Worm (Caenorhabditis elegans) whole organism, L2 larva: ENCODE measurements around the gene F42A10.9.
"Not testable (repeated sequence)": the region's sequence is repeated elsewhere in the genome, so short reads cannot be mapped to it uniquely, and the experiment has no call there.

ENCODE experiments used
- C34F6.9 ChIP-seq: fragments of 150-350 bp; optimal IDR thresholded peaks from 2 replicates; lab custom pipeline; 2014; ENCODE audit warnings: missing biosample characterization, missing genetic modification characterization
- F13H6.1 ChIP-seq: sonication (generic microtip); optimal IDR thresholded peaks from 2 replicates; lab custom pipeline; 2016; ENCODE audit warnings: missing genetic modification characterization, missing compliant biosample characterization
- R02D3.7 ChIP-seq: fragments of 150-350 bp; optimal IDR thresholded peaks from 2 replicates; lab custom pipeline; 2014; ENCODE audit warnings: missing biosample characterization, missing genetic modification characterization
- Y55F3AM.14 ChIP-seq: fragments of 200-800 bp; sonication (Bioruptor generic); optimal IDR thresholded peaks from 2 replicates; lab custom pipeline; 2018; ENCODE audit warnings: mild to moderate bottlenecking, missing genetic modification characterization, missing compliant biosample characterization
- ZK546.5 ChIP-seq: sonication (generic microtip); optimal IDR thresholded peaks from 2 replicates; lab custom pipeline; 2017; ENCODE audit warnings: missing biosample characterization, missing genetic modification characterization
- alr-1 ChIP-seq: fragments of 150-350 bp; optimal IDR thresholded peaks from 2 replicates; lab custom pipeline; 2014; ENCODE audit warnings: missing biosample characterization, missing genetic modification characterization
- ama-1 ChIP-seq: fragments of 150-350 bp; optimal IDR thresholded peaks from 2 replicates; lab custom pipeline; 2018; ENCODE audit warnings: inconsistent platforms
- blmp-1 ChIP-seq: sonication (generic microtip); optimal IDR thresholded peaks from 2 replicates; lab custom pipeline; 2017; ENCODE audit warnings: missing genetic modification characterization, mild to moderate bottlenecking, missing compliant biosample characterization, antibody characterized with exemption, moderate library complexity; ENCODE audit not compliant: insufficient read depth
- ceh-16 ChIP-seq: fragments of 150-350 bp; optimal IDR thresholded peaks from 2 replicates; lab custom pipeline; 2014; ENCODE audit warnings: missing biosample characterization, missing genetic modification characterization
- crh-2 ChIP-seq: sonication (generic microtip); optimal IDR thresholded peaks from 2 replicates; lab custom pipeline; 2017; ENCODE audit warnings: missing biosample characterization, missing genetic modification characterization
- egl-27 ChIP-seq: sonication (generic microtip); optimal IDR thresholded peaks from 3 replicates; lab custom pipeline; 2017; ENCODE audit warnings: missing biosample characterization, missing genetic modification reagents, missing genetic modification characterization
- elt-1 ChIP-seq: fragments of 150-350 bp; optimal IDR thresholded peaks from 2 replicates; lab custom pipeline; 2014; ENCODE audit warnings: missing biosample characterization, missing genetic modification characterization
- elt-3 ChIP-seq: sonication (generic microtip); optimal IDR thresholded peaks from 2 replicates; lab custom pipeline; 2017; ENCODE audit warnings: missing biosample characterization, missing genetic modification characterization
- fos-1 ChIP-seq: fragments of 150-350 bp; optimal IDR thresholded peaks from 2 replicates; lab custom pipeline; 2014; ENCODE audit warnings: missing biosample characterization, missing genetic modification characterization
- gmeb-1 ChIP-seq: fragments of 150-350 bp; optimal IDR thresholded peaks from 2 replicates; lab custom pipeline; 2014; ENCODE audit warnings: missing biosample characterization, missing genetic modification characterization
- lin-13 ChIP-seq: fragments of 150-350 bp; optimal IDR thresholded peaks from 2 replicates; lab custom pipeline; 2014; ENCODE audit warnings: missing biosample characterization, missing genetic modification reagents, missing genetic modification characterization
- lin-39 ChIP-seq: fragments of 150-350 bp; optimal IDR thresholded peaks from 2 replicates; lab custom pipeline; 2014; ENCODE audit warnings: missing biosample characterization, missing genetic modification reagents, missing genetic modification characterization
- lsy-2 ChIP-seq, 2 experiments: fragments of 150-350 bp in 1 of 2; sonication (generic microtip) in 1 of 2; optimal IDR thresholded peaks; 2 replicates each; lab custom pipeline; 2014 to 2017; ENCODE audit warnings: missing biosample characterization in 2 of 2, missing genetic modification characterization in 2 of 2
- mab-5 ChIP-seq: fragments of 150-350 bp; optimal IDR thresholded peaks from 2 replicates; lab custom pipeline; 2014; ENCODE audit warnings: missing biosample characterization, missing genetic modification characterization
- mbf-1 ChIP-seq: sonication (generic microtip); optimal IDR thresholded peaks from 2 replicates; lab custom pipeline; 2017; ENCODE audit warnings: missing biosample characterization, missing genetic modification characterization
- mdl-1 ChIP-seq, 2 experiments: fragments of 150-350 bp in 1 of 2; sonication (generic microtip) in 1 of 2; optimal IDR thresholded peaks; 2 replicates each; lab custom pipeline; 2017; ENCODE audit warnings: missing biosample characterization in 2 of 2, missing genetic modification characterization in 2 of 2
- nhr-10 ChIP-seq: sonication (generic microtip); optimal IDR thresholded peaks from 2 replicates; lab custom pipeline; 2017; ENCODE audit warnings: missing biosample characterization, missing genetic modification characterization
- nhr-11 ChIP-seq: fragments of 150-350 bp; optimal IDR thresholded peaks from 2 replicates; lab custom pipeline; 2014; ENCODE audit warnings: missing biosample characterization, missing genetic modification characterization
- nhr-129 ChIP-seq: fragments of 150-350 bp; optimal IDR thresholded peaks from 2 replicates; lab custom pipeline; 2014; ENCODE audit warnings: missing biosample characterization, missing genetic modification characterization
- nhr-23 ChIP-seq: fragments of 150-350 bp; optimal IDR thresholded peaks from 2 replicates; lab custom pipeline; 2014; ENCODE audit warnings: missing biosample characterization, missing genetic modification reagents, missing genetic modification characterization
- nhr-237 ChIP-seq: fragments of 150-350 bp; optimal IDR thresholded peaks from 2 replicates; lab custom pipeline; 2014; ENCODE audit warnings: missing biosample characterization, missing genetic modification characterization
- nhr-25 ChIP-seq: fragments of 150-350 bp; sonication (generic microtip); optimal IDR thresholded peaks from 3 replicates; lab custom pipeline; 2014; ENCODE audit warnings: missing biosample characterization, missing genetic modification characterization
- nhr-6 ChIP-seq: fragments of 150-350 bp; optimal IDR thresholded peaks from 2 replicates; lab custom pipeline; 2014; ENCODE audit warnings: missing biosample characterization, missing genetic modification characterization
- peb-1 ChIP-seq: fragments of 150-350 bp; optimal IDR thresholded peaks from 2 replicates; lab custom pipeline; 2014; ENCODE audit warnings: missing biosample characterization, missing genetic modification characterization
- sem-4 ChIP-seq: fragments of 150-350 bp; optimal IDR thresholded peaks from 2 replicates; lab custom pipeline; 2014; ENCODE audit warnings: missing biosample characterization, missing genetic modification reagents, missing genetic modification characterization
- skn-1 ChIP-seq: sonication (generic microtip); optimal IDR thresholded peaks from 2 replicates; lab custom pipeline; 2017; ENCODE audit warnings: missing biosample characterization, missing genetic modification characterization
- sma-3 ChIP-seq: sonication (generic microtip); optimal IDR thresholded peaks from 2 replicates; lab custom pipeline; 2016; ENCODE audit warnings: missing genetic modification reagents, missing genetic modification characterization, missing compliant biosample characterization
- sma-9 ChIP-seq, 2 experiments: fragments of 150-350 bp in 1 of 2; sonication (generic microtip) in 1 of 2; optimal IDR thresholded peaks; 2 replicates each; lab custom pipeline; 2014 to 2016; ENCODE audit warnings: missing genetic modification characterization in 2 of 2, mild to moderate bottlenecking in 1 of 2, missing biosample characterization in 1 of 2, missing compliant biosample characterization in 1 of 2, missing genetic modification reagents in 1 of 2, moderate library complexity in 1 of 2
- snpc-4 ChIP-seq: fragments of 150-350 bp; optimal IDR thresholded peaks from 2 replicates; lab custom pipeline; 2014; ENCODE audit warnings: missing biosample characterization, missing genetic modification characterization
- unc-55 ChIP-seq: fragments of 150-350 bp; sonication (generic microtip); optimal IDR thresholded peaks from 3 replicates; lab custom pipeline; 2014; ENCODE audit warnings: missing biosample characterization, missing genetic modification reagents, missing genetic modification characterization
- unc-62 ChIP-seq: fragments of 150-350 bp; optimal IDR thresholded peaks from 2 replicates; lab custom pipeline; 2014; ENCODE audit warnings: missing biosample characterization, missing genetic modification reagents, missing genetic modification characterization
- zag-1 ChIP-seq: fragments of 150-350 bp; optimal IDR thresholded peaks from 2 replicates; lab custom pipeline; 2014; ENCODE audit warnings: missing biosample characterization, missing genetic modification characterization
- ztf-1 ChIP-seq: fragments of 200-800 bp; sonication (Bioruptor generic); conservative IDR thresholded peaks from 2 replicates; pipeline ENCODE4 v1.3.6; 2022; ENCODE audit warnings: missing genetic modification characterization, missing compliant biosample characterization
- ztf-11 ChIP-seq: sonication (generic microtip); optimal IDR thresholded peaks from 2 replicates; lab custom pipeline; 2017; ENCODE audit warnings: missing biosample characterization, missing genetic modification characterization
- ztf-4 ChIP-seq: fragments of 150-350 bp; optimal IDR thresholded peaks from 2 replicates; lab custom pipeline; 2014; ENCODE audit warnings: missing biosample characterization, missing genetic modification characterization

F42A10.9 gene

DNA sequence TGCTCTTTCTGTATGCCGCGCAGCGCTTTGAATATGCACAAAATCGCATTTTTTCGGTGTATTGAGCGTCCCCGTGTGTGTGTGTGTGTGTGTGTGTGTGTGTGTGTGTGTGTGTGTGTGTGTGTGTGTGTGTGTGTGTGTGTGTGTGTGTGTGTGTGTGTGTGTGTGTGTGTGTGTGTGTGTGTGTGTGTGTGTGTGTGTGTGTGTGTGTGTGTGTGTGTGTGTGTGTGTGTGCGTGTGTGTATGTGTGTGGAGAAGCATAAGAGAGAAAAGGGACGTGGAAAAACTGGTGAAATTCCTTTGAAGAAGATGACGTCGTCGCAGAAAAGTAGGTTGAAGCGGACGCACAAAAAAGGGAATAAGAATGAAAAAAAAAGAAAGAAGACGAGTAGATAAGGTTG is 31.0 kb upstream of the F42A10.9 start:
- peak; percentile 19 for TF ChIP-seq unc-55 (GFP tag; lab: Kevin White, UChicago)
- peak; percentile 14 for TF ChIP-seq sma-9 (GFP tag; optimal IDR thresholded peaks at IDR 0.05; lab: Kevin White, UChicago)
- not testable (repeated sequence) for TF ChIP-seq sma-9 (tag; optimal IDR thresholded peaks at IDR 0.05; lab: Kevin White, UChicago)
- peak; percentile 35 for TF ChIP-seq lin-13 (GFP tag; lab: Kevin White, UChicago)
- peak in 1 of 2 experiments; percentile 0 for TF ChIP-seq mdl-1 (tag; optimal IDR thresholded peaks at IDR 0.05; lab: Kevin White, UChicago)
- peak; percentile 91 for TF ChIP-seq Y55F3AM.14
- peak; percentile 11 for TF ChIP-seq nhr-129 (tag; lab: Kevin White, UChicago)
- TF ChIP-seq lsy-2 (tag; optimal IDR thresholded peaks at IDR 0.05; lab: Kevin White, UChicago), result peak in 1 of 2 experiments; percentile 7
- TF ChIP-seq crh-2 (tag; lab: Kevin White, UChicago), result peak; percentile 16
- peak; percentile 82 for TF ChIP-seq F13H6.1 (tag; lab: Kevin White, UChicago)
- TF ChIP-seq, all 48 proteins: peak for 9; not testable (repeated sequence) for 39

DNA sequence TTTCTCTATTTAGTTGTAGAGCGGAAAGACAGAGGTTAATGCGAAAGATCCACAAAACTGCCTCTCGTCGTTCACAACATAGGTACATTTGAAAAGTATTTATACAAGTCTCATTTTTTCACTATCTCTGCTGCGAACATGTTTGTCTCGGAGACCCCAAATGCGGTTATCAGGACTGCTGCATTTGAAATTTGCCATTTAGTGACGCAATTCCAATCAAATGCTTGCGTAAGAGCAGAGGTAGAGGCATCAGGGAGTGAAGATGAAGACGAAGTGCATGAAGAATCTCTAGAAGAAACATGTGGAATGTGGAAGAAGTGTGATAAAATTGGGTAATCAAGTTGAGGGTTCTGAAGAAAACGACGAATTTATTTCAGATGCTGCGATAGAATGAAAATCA is 30.3 kb upstream of the F42A10.9 start:
- TF ChIP-seq nhr-129 (tag; lab: Kevin White, UChicago), result peak; percentile 5
- TF ChIP-seq mbf-1, result no peak
- no peak for TF ChIP-seq Y55F3AM.14
- TF ChIP-seq nhr-11 (tag; lab: Kevin White, UChicago), result no peak
- TF ChIP-seq alr-1 (tag; lab: Kevin White, UChicago), result no peak
- no peak for TF ChIP-seq elt-3 (tag; lab: Kevin White, UChicago)
- no peak for TF ChIP-seq ama-1 (lab: Kevin White, UChicago)
- TF ChIP-seq ztf-11 (tag; lab: Kevin White, UChicago), result no peak
- TF ChIP-seq fos-1 (tag; lab: Kevin White, UChicago), result peak; percentile 34
- TF ChIP-seq egl-27, result no peak
- TF ChIP-seq crh-2 (tag; lab: Kevin White, UChicago), result peak; percentile 16
- no peak for TF ChIP-seq nhr-25 (tag; lab: Kevin White, UChicago)

- TF ChIP-seq lin-39 (tag; lab: Kevin White, UChicago) (no peak), snpc-4 (peak; percentile 45), C34F6.9 (peak; percentile 10), mbf-1 (no peak), elt-3 (tag; lab: Kevin White, UChicago) (no peak), gmeb-1 (tag; lab: Kevin White, UChicago) (no peak), ceh-16 (no peak), sem-4 (tag; lab: Kevin White, UChicago) (peak; percentile 27), unc-55 (GFP tag; lab: Kevin White, UChicago) (peak; percentile 2), lsy-2 (tag; optimal IDR thresholded peaks at IDR 0.05; lab: Kevin White, UChicago) (no peak), nhr-10 (tag; lab: Kevin White, UChicago) (no peak), nhr-23 (tag; lab: Kevin White, UChicago) (no peak), Y55F3AM.14 (peak; percentile 19), nhr-6 (tag; lab: Kevin White, UChicago) (no peak), ama-1 (lab: Kevin White, UChicago) (no peak), peb-1 (tag; lab: Kevin White, UChicago) (no peak), nhr-11 (tag; lab: Kevin White, UChicago) (no peak), F13H6.1 (tag; lab: Kevin White, UChicago) (peak; percentile 59), egl-27 (peak; percentile 4), mab-5 (tag; lab: Kevin White, UChicago) (no peak), zag-1 (tag; lab: Kevin White, UChicago) (no peak)
- TF ChIP-seq, all 48 proteins: peak for 7
Observed at ce11 chrIII:6135211-6135610, 29.2 kb upstream of the F42A10.9 start.

ce11 chrIII:6136178-6136577 is 28.2 kb upstream of the F42A10.9 start, which contains the start of gene mvk-1:
Gene mvk-1 (minus strand): TSS chrIII:6136278.
- TF ChIP-seq lsy-2 (tag; optimal IDR thresholded peaks at IDR 0.05; lab: Kevin White, UChicago) (peak in 1 of 2 experiments; percentile 9), sma-3 (GFP tag; lab: Kevin White, UChicago) (no peak)
- TF ChIP-seq, all 48 proteins: peak for 1

ce11 chrIII:6137431-6137830 is 26.9 kb upstream of the F42A10.9 start:
- TF ChIP-seq nhr-237 (tag; lab: Kevin White, UChicago), result no peak
- TF ChIP-seq sem-4 (tag; lab: Kevin White, UChicago), result peak; percentile 87
- no peak for TF ChIP-seq sma-3 (GFP tag; lab: Kevin White, UChicago)
- peak; percentile 81 for TF ChIP-seq crh-2 (tag; lab: Kevin White, UChicago)
- peak; percentile 31 to 79 for TF ChIP-seq lsy-2 (tag; optimal IDR thresholded peaks at IDR 0.05; lab: Kevin White, UChicago)
- TF ChIP-seq skn-1, result no peak
- no peak for TF ChIP-seq unc-62
- TF ChIP-seq ceh-16, result no peak
- TF ChIP-seq lin-13 (GFP tag; lab: Kevin White, UChicago), result peak; percentile 73
- TF ChIP-seq snpc-4, result no peak
- peak; percentile 49 for TF ChIP-seq nhr-6 (tag; lab: Kevin White, UChicago)
- TF ChIP-seq unc-55 (GFP tag; lab: Kevin White, UChicago), result peak; percentile 76
- TF ChIP-seq blmp-1 (tag; lab: Kevin White, UChicago), result no peak
- TF ChIP-seq ztf-1, result no peak
- TF ChIP-seq elt-1 (tag; lab: Kevin White, UChicago), result no peak
- peak; percentile 93 for TF ChIP-seq F13H6.1 (tag; lab: Kevin White, UChicago)
- TF ChIP-seq nhr-129 (tag; lab: Kevin White, UChicago), result peak; percentile 71
- TF ChIP-seq ZK546.5, result peak; percentile 20
- no peak for TF ChIP-seq R02D3.7 (tag; lab: Kevin White, UChicago)
- no peak for TF ChIP-seq nhr-10 (tag; lab: Kevin White, UChicago)
- TF ChIP-seq egl-27, result peak; percentile 53
- TF ChIP-seq sma-9 (GFP tag; optimal IDR thresholded peaks at IDR 0.05; lab: Kevin White, UChicago), result peak; percentile 92
- no peak for TF ChIP-seq sma-9 (tag; optimal IDR thresholded peaks at IDR 0.05; lab: Kevin White, UChicago)
- TF ChIP-seq elt-3 (tag; lab: Kevin White, UChicago), result no peak
- TF ChIP-seq ztf-4, result peak; percentile 62
- no peak for TF ChIP-seq mbf-1
- no peak for TF ChIP-seq fos-1 (tag; lab: Kevin White, UChicago)
- no peak for TF ChIP-seq ztf-11 (tag; lab: Kevin White, UChicago)
- no peak for TF ChIP-seq nhr-23 (tag; lab: Kevin White, UChicago)
